Fruit fly (Drosophila melanogaster) whole organism, wandering third instar larva: ENCODE measurements around the gene CG9986.

ENCODE experiments used
- dsf ChIP-seq: sonication (Bioruptor generic); optimal IDR thresholded peaks from 2 replicates; lab custom pipeline; 2016; ENCODE audit warnings: missing biosample characterization, missing genetic modification characterization, borderline replicate concordance
- h ChIP-seq: fragments of 200-800 bp; sonication (Bioruptor generic); optimal IDR thresholded peaks from 3 replicates; lab custom pipeline; 2016; ENCODE audit warnings: missing biosample characterization, mild to moderate bottlenecking, missing genetic modification characterization
- jim ChIP-seq: fragments of 175-275, 200-325 bp; sonication (Bioruptor generic); optimal IDR thresholded peaks from 2 replicates; lab custom pipeline; 2016; ENCODE audit warnings: missing biosample characterization, mild to moderate bottlenecking, missing genetic modification characterization
- psq ChIP-seq: fragments of 200-800 bp; sonication (Bioruptor generic); optimal IDR thresholded peaks from 3 replicates; lab custom pipeline; 2017; ENCODE audit warnings: missing biosample characterization, mild to moderate bottlenecking, missing genetic modification characterization, moderate library complexity

- no peak for TF ChIP-seq dsf (GFP tag; lab: Kevin White, UChicago)
- TF ChIP-seq h (GFP tag; lab: Kevin White, UChicago), result peak; percentile 35
- TF ChIP-seq jim (GFP tag; lab: Kevin White, UChicago), result no peak
- TF ChIP-seq psq (GFP tag; lab: Kevin White, UChicago), result peak; percentile 27
These were observed 17.7 kb downstream of the CG9986 start for dm6 chr3R:28623564-28623963.
